Worm (Caenorhabditis elegans): Measurements from ENCODE around the gene R10E8.5.

ce11 chrV:18236714-18237288 lies 17.8 kb upstream of the R10E8.5 start, which contains the start of gene R10E8.3:
- no peak for TF ChIP-seq tbx-2 (tag; optimal IDR thresholded peaks at IDR 0.05)
- no peak for TF ChIP-seq pax-1 (tag; optimal IDR thresholded peaks at IDR 0.05)
- TF ChIP-seq unc-86 (tag; optimal IDR thresholded peaks at IDR 0.05): no peak
- no peak for TF ChIP-seq ceh-14 (tag; optimal IDR thresholded peaks at IDR 0.05)
- TF ChIP-seq sox-4 (tag; optimal IDR thresholded peaks at IDR 0.05): no peak
- TF ChIP-seq Y22D7AL.16 (tag; optimal IDR thresholded peaks at IDR 0.05): no peak
- no peak for TF ChIP-seq unc-55 (GFP tag; optimal IDR thresholded peaks at IDR 0.05)
- TF ChIP-seq ceh-6 (GFP tag; optimal IDR thresholded peaks at IDR 0.05): no peak
- no peak for TF ChIP-seq pag-3 (tag; optimal IDR thresholded peaks at IDR 0.05; ENCODE audit: borderline replicate concordance)
- TF ChIP-seq ztf-16 (tag; optimal IDR thresholded peaks at IDR 0.05): no peak
- TF ChIP-seq ahr-1 (tag; optimal IDR thresholded peaks at IDR 0.05): no peak
- TF ChIP-seq ceh-31 (tag; optimal IDR thresholded peaks at IDR 0.05): no peak

All from whole organism, late embryonic.